Worm (Caenorhabditis elegans): Measurements from ENCODE around the gene F10B5.2.

Gene F10B5.2

DNA sequence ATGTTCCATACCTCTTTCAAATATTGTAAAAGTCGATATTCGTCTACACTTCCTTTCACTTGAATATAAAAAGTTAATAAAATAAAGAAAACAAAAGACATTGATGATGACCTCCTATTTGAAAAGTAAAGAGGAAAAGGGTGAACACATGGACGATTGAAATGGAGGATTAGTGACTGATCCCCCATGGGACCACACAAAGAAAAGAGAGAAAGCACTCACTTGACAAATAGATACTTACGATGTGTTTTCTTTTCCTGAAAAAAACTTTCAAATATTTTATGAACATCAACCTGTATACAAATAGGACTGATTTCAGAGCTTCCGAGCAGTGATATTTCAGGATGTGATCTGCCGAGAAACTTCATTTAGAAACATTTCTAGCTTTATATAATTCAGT lies 32.5 kb downstream of the F10B5.2 start, which contains the start of gene acr-14:
TSS of gene acr-14 (minus strand) at position 101 of the 400 bp plus-strand sequence.
- no peak for TF ChIP-seq lin-13 (GFP tag; optimal IDR thresholded peaks at IDR 0.05)
- TF ChIP-seq nhr-237 (tag; optimal IDR thresholded peaks at IDR 0.05), result no peak

DNA sequence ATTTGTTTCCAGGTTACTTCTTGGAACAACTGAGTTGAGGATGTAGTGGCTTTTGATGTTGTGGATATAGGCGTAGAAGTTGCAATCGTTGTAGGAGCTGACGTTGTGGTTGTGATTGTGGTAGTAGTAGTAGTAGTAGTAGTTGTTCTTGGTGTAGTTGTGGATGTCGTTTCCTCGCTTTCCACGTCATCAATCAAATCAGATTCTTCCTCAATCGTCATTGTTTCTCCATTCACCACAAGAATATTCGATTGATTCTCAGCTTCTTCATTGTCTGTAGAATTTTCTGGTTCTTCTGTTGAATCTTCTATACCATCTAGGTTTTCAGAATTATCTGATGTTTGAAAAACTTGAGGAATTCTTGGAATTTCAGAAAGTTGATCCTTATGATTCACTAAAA lies 34.1 kb downstream of the F10B5.2 start:
- TF ChIP-seq snpc-4 (tag; optimal IDR thresholded peaks at IDR 0.05) (no peak), sox-4 (tag; optimal IDR thresholded peaks at IDR 0.05) (no peak), F16B12.6 (tag; optimal IDR thresholded peaks at IDR 0.05) (no peak), isw-1 (GFP tag; IDR thresholded peaks at IDR 0.05) (no peak), unc-98 (GFP tag; IDR thresholded peaks at IDR 0.05) (no peak), fkh-8 (tag; optimal IDR thresholded peaks at IDR 0.05) (no peak), nhr-20 (tag; optimal IDR thresholded peaks at IDR 0.05) (no peak), tbx-2 (tag; optimal IDR thresholded peaks at IDR 0.05) (no peak), mep-1 (tag; optimal IDR thresholded peaks at IDR 0.05) (no peak), nhr-71 (tag; optimal IDR thresholded peaks at IDR 0.05) (no peak), irx-1 (tag; optimal IDR thresholded peaks at IDR 0.05) (no peak), zip-4 (GFP tag; optimal IDR thresholded peaks at IDR 0.05) (no peak), jun-1 (tag; optimal IDR thresholded peaks at IDR 0.05) (no peak), mef-2 (tag; optimal IDR thresholded peaks at IDR 0.05) (no peak), nhr-11 (tag; optimal IDR thresholded peaks at IDR 0.05) (no peak), xbp-1 (tag; optimal IDR thresholded peaks at IDR 0.05) (no peak), skn-1 (tag; optimal IDR thresholded peaks at IDR 0.05) (no peak), ceh-90 (tag; optimal IDR thresholded peaks at IDR 0.05) (no peak), unc-86 (tag; optimal IDR thresholded peaks at IDR 0.05) (no peak), nhr-84 (tag; optimal IDR thresholded peaks at IDR 0.05) (no peak)

DNA sequence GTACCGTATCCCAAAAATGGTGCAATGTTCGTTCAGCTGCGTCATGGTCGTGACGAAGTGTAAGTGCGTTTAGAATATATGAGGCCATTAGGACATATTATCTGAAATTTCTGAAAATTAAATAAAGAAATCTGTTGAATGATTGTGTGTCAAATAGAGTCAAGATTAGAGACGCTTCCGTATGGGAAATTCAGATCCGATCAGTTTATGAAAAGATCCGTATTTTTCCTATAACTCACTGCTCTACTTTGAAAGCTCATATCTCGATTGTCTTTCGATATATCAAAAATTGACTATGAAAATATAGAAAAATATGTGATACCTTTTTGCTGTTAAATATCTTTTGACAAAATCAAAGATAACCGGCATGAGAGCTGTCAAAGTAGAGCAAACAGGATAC lies 35.7 kb downstream of the F10B5.2 start, which contains the start of gene T05C12.4:
TSS of gene T05C12.4 (minus strand) at position 101 of the 400 bp plus-strand sequence.
- TF ChIP-seq unc-30 (tag; optimal IDR thresholded peaks at IDR 0.05) (no peak), C16A3.4 (tag; optimal IDR thresholded peaks at IDR 0.05) (no peak), lin-13 (GFP tag; optimal IDR thresholded peaks at IDR 0.05) (no peak), aha-1 (tag; optimal IDR thresholded peaks at IDR 0.05) (no peak), ama-1 (optimal IDR thresholded peaks at IDR 0.05) (no peak), ztf-4 (tag; optimal IDR thresholded peaks at IDR 0.05) (no peak), egl-27 (tag; optimal IDR thresholded peaks at IDR 0.05) (no peak), F16B12.6 (tag; optimal IDR thresholded peaks at IDR 0.05) (no peak), lin-14 (GFP tag; optimal IDR thresholded peaks at IDR 0.05) (no peak), tbx-2 (tag; optimal IDR thresholded peaks at IDR 0.05) (no peak), unc-130 (tag; optimal IDR thresholded peaks at IDR 0.05) (no peak), ets-5 (GFP tag; IDR thresholded peaks at IDR 0.05) (no peak)

DNA sequence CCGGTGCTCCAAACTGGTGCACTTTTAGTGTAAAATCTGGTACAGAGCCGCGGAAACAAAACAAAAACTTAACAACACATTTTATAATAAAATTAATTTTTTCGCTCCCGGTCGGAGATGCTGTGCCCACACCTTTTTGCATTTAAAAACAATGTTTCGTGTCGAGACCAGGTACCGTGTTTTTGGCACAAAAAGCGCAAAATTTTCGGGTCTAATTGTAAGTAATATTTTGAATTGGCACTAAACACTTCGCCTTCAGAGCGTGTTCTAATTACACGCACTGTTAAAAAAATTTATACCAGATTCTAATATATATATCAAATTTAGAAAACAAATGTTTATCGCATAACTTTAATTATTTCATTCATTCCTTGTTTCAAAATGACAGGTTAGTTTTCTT lies 36.9 kb downstream of the F10B5.2 start, which contains the start of gene dylt-3:
TSS of gene dylt-3 (plus strand) at position 301 of the 400 bp plus-strand sequence.
- no peak for TF ChIP-seq dpl-1 (GFP tag; optimal IDR thresholded peaks at IDR 0.05)
- no peak for TF ChIP-seq lin-35 (GFP tag; optimal IDR thresholded peaks at IDR 0.05)
- no peak for TF ChIP-seq isw-1 (GFP tag; IDR thresholded peaks at IDR 0.05)
- TF ChIP-seq dsc-1 (tag; optimal IDR thresholded peaks at IDR 0.05), result no peak
- TF ChIP-seq lsy-2 (tag; optimal IDR thresholded peaks at IDR 0.05), result no peak
- TF ChIP-seq nhr-28 (tag; optimal IDR thresholded peaks at IDR 0.05), result no peak
- no peak for TF ChIP-seq hpl-2 (GFP tag; optimal IDR thresholded peaks at IDR 0.05)
- TF ChIP-seq aly-2 (tag; optimal IDR thresholded peaks at IDR 0.05), result no peak
- TF ChIP-seq ceh-63 (GFP tag; optimal IDR thresholded peaks at IDR 0.05), result no peak
- TF ChIP-seq C34B4.2 (tag; optimal IDR thresholded peaks at IDR 0.05), result no peak
- no peak for TF ChIP-seq lin-39 (tag; optimal IDR thresholded peaks at IDR 0.05)
- TF ChIP-seq ztf-11 (tag; optimal IDR thresholded peaks at IDR 0.05), result no peak
- no peak for TF ChIP-seq nhr-11 (tag; optimal IDR thresholded peaks at IDR 0.05)
- no peak for TF ChIP-seq egl-13 (tag; optimal IDR thresholded peaks at IDR 0.05)
- no peak for TF ChIP-seq ets-5 (GFP tag; IDR thresholded peaks at IDR 0.05)
- no peak for TF ChIP-seq unc-86 (tag; optimal IDR thresholded peaks at IDR 0.05)
- no peak for TF ChIP-seq irx-1 (tag; optimal IDR thresholded peaks at IDR 0.05)
- TF ChIP-seq ztf-4 (tag; optimal IDR thresholded peaks at IDR 0.05), result no peak
- TF ChIP-seq nhr-77 (tag; optimal IDR thresholded peaks at IDR 0.05), result no peak
- TF ChIP-seq ces-1 (GFP tag; optimal IDR thresholded peaks at IDR 0.05), result no peak

Data from whole organism, L1 larva.